Fruit fly (Drosophila melanogaster): ENCODE results near the gene Amnionless.
A peak's percentile ranks its signal among the peaks of the same experiment; 100 is the strongest.

Amnionless gene

dm6 chr2L:273603-274002 is 15.3 kb downstream of the Amnionless start, which contains the start of the genes mbm and CG11555 (continued):
- TF ChIP-seq her (GFP tag; optimal IDR thresholded peaks at IDR 0.05) (no peak), CG18011 (GFP tag; optimal IDR thresholded peaks at IDR 0.05) (no peak), Sry-β (GFP tag; optimal IDR thresholded peaks at IDR 0.05) (peak; percentile 98), cas (GFP tag; IDR thresholded peaks at IDR 0.05) (no peak), CG14710 (tag; optimal IDR thresholded peaks at IDR 0.05) (peak; percentile 55), sna (GFP tag; IDR thresholded peaks at IDR 0.05; ENCODE audit: partially characterized antibody) (no peak; the same call in 1 of the 2 replicates), tll (GFP tag; optimal IDR thresholded peaks at IDR 0.05) (no peak), CG17912 (GFP tag; optimal IDR thresholded peaks at IDR 0.05) (no peak), onecut (GFP tag; IDR thresholded peaks at IDR 0.05) (no peak), Awh (GFP tag; IDR thresholded peaks at IDR 0.05) (no peak), sd (tag; optimal IDR thresholded peaks at IDR 0.05) (no peak), Dbx (GFP tag; IDR thresholded peaks at IDR 0.05) (no peak), CG17385 (GFP tag; optimal IDR thresholded peaks at IDR 0.05) (no peak), slp2 (GFP tag; optimal IDR thresholded peaks at IDR 0.05) (no peak), lola (GFP tag; optimal IDR thresholded peaks at IDR 0.05) (peak in 1 of 3 experiments; percentile 15), MTF-1 (GFP tag; optimal IDR thresholded peaks at IDR 0.05; ENCODE audit: borderline replicate concordance) (no peak), sr (GFP tag; IDR thresholded peaks at IDR 0.05) (no peak), Bdp1 (GFP tag; optimal IDR thresholded peaks at IDR 0.05) (no peak), CG2889 (GFP tag; IDR thresholded peaks at IDR 0.05) (no peak), chm (GFP tag; IDR thresholded peaks at IDR 0.05) (no peak), Aef1 (GFP tag; IDR thresholded peaks at IDR 0.05) (no peak), dysf (GFP tag; IDR thresholded peaks at IDR 0.05) (peak; percentile 24; the same call in 1 of the 3 replicates), repo (GFP tag; optimal IDR thresholded peaks at IDR 0.05) (no peak), sob (GFP tag; IDR thresholded peaks at IDR 0.05) (no peak), Side (GFP tag; optimal IDR thresholded peaks at IDR 0.05) (no peak), CG9876 (GFP tag; optimal IDR thresholded peaks at IDR 0.05) (no peak), chn (GFP tag; optimal IDR thresholded peaks at IDR 0.05) (no peak), pros (GFP tag; optimal IDR thresholded peaks at IDR 0.05) (no peak), sens-2 (GFP tag; IDR thresholded peaks at IDR 0.05) (no peak), CG4617 (GFP tag; optimal IDR thresholded peaks at IDR 0.05; ENCODE audit: borderline replicate concordance) (peak; percentile 10), CG1024 (GFP tag; IDR thresholded peaks at IDR 0.05) (no peak), cad (GFP tag; optimal IDR thresholded peaks at IDR 0.05) (no peak), CG12299 (tag; optimal IDR thresholded peaks at IDR 0.05) (no peak), CG3281 (GFP tag; optimal IDR thresholded peaks at IDR 0.05) (peak; percentile 47), CG10959 (GFP tag; IDR thresholded peaks at IDR 0.05) (no peak), Adf1 (GFP tag; IDR thresholded peaks at IDR 0.05) (no peak), da (GFP tag; optimal IDR thresholded peaks at IDR 0.05) (no peak), Nf-YB (GFP tag; optimal IDR thresholded peaks at IDR 0.05) (peak; percentile 44), CG12071 (GFP tag; optimal IDR thresholded peaks at IDR 0.05) (no peak), cato (GFP tag; optimal IDR thresholded peaks at IDR 0.05; ENCODE audit: borderline replicate concordance) (no peak), CG6791 (GFP tag; IDR thresholded peaks at IDR 0.05; ENCODE audit: partially characterized antibody) (no peak), CG42726 (GFP tag; IDR thresholded peaks at IDR 0.05; ENCODE audit: partially characterized antibody) (no peak), CG7745 (tag; optimal IDR thresholded peaks at IDR 0.05) (no peak), CG31224 (GFP tag; IDR thresholded peaks at IDR 0.05) (0 out of 2 replicates have a peak, but pooled peaks have one; percentile 15), Dp (GFP tag; optimal IDR thresholded peaks at IDR 0.05) (peak; percentile 25), ftz-f1 (GFP tag; optimal IDR thresholded peaks at IDR 0.05) (no peak), inv (GFP tag; IDR thresholded peaks at IDR 0.05; ENCODE audit: partially characterized antibody) (no peak), pum (GFP tag; optimal IDR thresholded peaks at IDR 0.05) (no peak), sim (GFP tag; IDR thresholded peaks at IDR 0.05) (no peak), abd-A (tag; optimal IDR thresholded peaks at IDR 0.05) (no peak), pho (GFP tag; optimal IDR thresholded peaks at IDR 0.05) (no peak)
